Worm (Caenorhabditis elegans) whole organism, L4/young adult: Measurements from ENCODE around the gene ced-9.

ENCODE experiments used
- W03F9.2 ChIP-seq: fragments of 150-350 bp; optimal IDR thresholded peaks from 2 replicates; lab custom pipeline; 2014; ENCODE audit warnings: missing biosample characterization, missing genetic modification characterization
- dao-5 ChIP-seq: sonication (generic microtip); optimal IDR thresholded peaks from 2 replicates; lab custom pipeline; 2016; ENCODE audit warnings: missing genotype, missing genetic modification characterization, moderate library complexity, missing compliant biosample characterization
- him-1 ChIP-seq: sonication (generic microtip); optimal IDR thresholded peaks from 2 replicates; lab custom pipeline; 2016; ENCODE audit warnings: missing genotype, missing genetic modification reagents, missing genetic modification characterization, missing compliant biosample characterization

ce11 chrIII:10318755-10319154 lies 16.2 kb upstream of the ced-9 start, which contains the start of gene unc-69:
- no peak for TF ChIP-seq dao-5
- no peak for TF ChIP-seq him-1 (tag; lab: Kevin White, UChicago)
- TF ChIP-seq W03F9.2 (tag; lab: Kevin White, UChicago), result peak; percentile 67
